Worm (Caenorhabditis elegans): ENCODE measurements around the gene kin-20.

The kin-20 gene

DNA sequence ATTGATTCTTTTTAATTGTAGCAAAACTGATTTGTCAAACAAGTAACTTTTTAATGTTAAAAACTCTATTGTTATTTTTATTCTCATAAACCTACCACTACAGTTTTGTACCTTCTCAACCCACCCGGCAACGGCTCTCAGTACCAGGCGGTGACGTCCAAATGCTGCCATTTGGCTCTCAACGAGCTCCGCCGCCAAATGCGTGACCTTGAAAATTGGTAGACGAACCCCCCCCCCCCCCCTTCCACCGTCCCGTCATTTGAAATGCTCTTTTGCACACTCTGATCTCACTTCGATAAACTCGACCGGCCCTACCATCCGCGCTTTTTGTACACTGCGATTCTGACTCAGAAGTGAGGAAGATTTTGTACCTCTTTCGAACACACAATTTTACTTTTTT, 31.1 kb upstream of the kin-20 start:
- TF ChIP-seq nhr-2 (tag; optimal IDR thresholded peaks at IDR 0.05) (no peak), M03D4.4 (tag; optimal IDR thresholded peaks at IDR 0.05) (no peak), elt-3 (tag; optimal IDR thresholded peaks at IDR 0.05) (no peak), mep-1 (tag; optimal IDR thresholded peaks at IDR 0.05) (no peak), elt-1 (tag; optimal IDR thresholded peaks at IDR 0.05; ENCODE audit: borderline replicate concordance, insufficient read depth) (no peak), nhr-12 (tag; optimal IDR thresholded peaks at IDR 0.05) (no peak), cnd-1 (tag; optimal IDR thresholded peaks at IDR 0.05) (no peak)

DNA sequence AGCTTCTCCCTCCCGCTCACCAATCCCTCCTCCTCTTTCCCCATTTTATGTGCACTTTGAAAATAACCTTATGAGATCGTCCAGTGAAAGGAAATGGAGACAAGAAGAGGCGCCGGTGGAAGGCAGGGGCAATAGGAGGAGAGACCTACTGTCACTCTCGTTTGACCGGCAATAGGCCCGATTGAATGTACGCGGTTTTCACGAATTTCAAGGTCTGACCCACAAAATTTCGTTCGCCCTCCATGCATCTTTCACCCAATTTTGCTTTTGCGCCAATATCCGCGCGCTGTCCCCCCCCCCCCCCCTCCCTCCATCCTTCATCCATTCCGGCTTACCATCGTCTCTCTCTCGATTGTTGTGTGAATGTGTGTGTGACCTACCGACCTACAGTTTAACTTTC, 30.1 kb upstream of the kin-20 start:
- TF ChIP-seq mls-2 (tag; optimal IDR thresholded peaks at IDR 0.05) (peak; percentile 65), cnd-1 (tag; optimal IDR thresholded peaks at IDR 0.05) (no peak), ham-2 (GFP tag; optimal IDR thresholded peaks at IDR 0.05) (peak; percentile 22)

- no peak for TF ChIP-seq nhr-76 (tag; optimal IDR thresholded peaks at IDR 0.05)
- no peak for TF ChIP-seq ham-2 (GFP tag; optimal IDR thresholded peaks at IDR 0.05)
- no peak for TF ChIP-seq lin-13 (tag; optimal IDR thresholded peaks at IDR 0.05)
- no peak for TF ChIP-seq sem-2 (GFP tag; optimal IDR thresholded peaks at IDR 0.05)
- TF ChIP-seq nhr-12 (tag; optimal IDR thresholded peaks at IDR 0.05): no peak
- no peak for TF ChIP-seq unc-39 (tag; optimal IDR thresholded peaks at IDR 0.05)
Measured at ce11 chrX:15302863-15303262, 25.3 kb upstream of the kin-20 start, which contains the start of gene ser-2. Gene ser-2, minus strand, starts transcription at chrX:15302963.

- TF ChIP-seq ceh-43 (GFP tag; optimal IDR thresholded peaks at IDR 0.05) (no peak), ceh-39 (tag; optimal IDR thresholded peaks at IDR 0.05) (no peak), M03D4.4 (tag; optimal IDR thresholded peaks at IDR 0.05) (no peak)
Measured at ce11 chrX:15300002-15300401, 22.4 kb upstream of the kin-20 start.

- TF ChIP-seq unc-62 (GFP tag; optimal IDR thresholded peaks at IDR 0.05) (no peak), M03D4.4 (tag; optimal IDR thresholded peaks at IDR 0.05) (peak; percentile 84), mab-5 (tag; optimal IDR thresholded peaks at IDR 0.05) (no peak), lsy-2 (tag; optimal IDR thresholded peaks at IDR 0.05) (no peak), blmp-1 (tag; optimal IDR thresholded peaks at IDR 0.05) (no peak), unc-39 (tag; optimal IDR thresholded peaks at IDR 0.05) (no peak), tbx-8 (GFP tag; optimal IDR thresholded peaks at IDR 0.05) (peak; percentile 48), ceh-43 (GFP tag; optimal IDR thresholded peaks at IDR 0.05) (peak; percentile 13), ham-2 (GFP tag; optimal IDR thresholded peaks at IDR 0.05) (peak; percentile 33), unc-120 (tag; optimal IDR thresholded peaks at IDR 0.05; ENCODE audit: poor library complexity, severe bottlenecking) (peak; percentile 73), cnd-1 (tag; optimal IDR thresholded peaks at IDR 0.05) (peak; percentile 83), sptf-1 (tag; optimal IDR thresholded peaks at IDR 0.05) (peak; percentile 80), zip-8 (tag; optimal IDR thresholded peaks at IDR 0.05) (no peak), nhr-2 (tag; optimal IDR thresholded peaks at IDR 0.05) (no peak), ceh-83 (GFP tag; optimal IDR thresholded peaks at IDR 0.05) (peak; percentile 88), drap-1 (GFP tag; optimal IDR thresholded peaks at IDR 0.05) (peak; percentile 86), ces-1 (GFP tag; optimal IDR thresholded peaks at IDR 0.05) (no peak), nhr-12 (tag; optimal IDR thresholded peaks at IDR 0.05) (no peak), lin-13 (tag; optimal IDR thresholded peaks at IDR 0.05) (no peak), snpc-4 (tag; optimal IDR thresholded peaks at IDR 0.05) (no peak), bed-3 (GFP tag; optimal IDR thresholded peaks at IDR 0.05) (peak; percentile 67), nhr-76 (tag; optimal IDR thresholded peaks at IDR 0.05) (no peak), ceh-39 (tag; optimal IDR thresholded peaks at IDR 0.05) (no peak), nhr-28 (tag; optimal IDR thresholded peaks at IDR 0.05) (no peak), nhr-237 (tag; optimal IDR thresholded peaks at IDR 0.05) (no peak), elt-3 (tag; optimal IDR thresholded peaks at IDR 0.05) (no peak), ztf-11 (tag; optimal IDR thresholded peaks at IDR 0.05) (no peak), hlh-1 (tag; optimal IDR thresholded peaks at IDR 0.05) (no peak), mep-1 (tag; optimal IDR thresholded peaks at IDR 0.05) (no peak), lin-32 (GFP tag; optimal IDR thresholded peaks at IDR 0.05) (peak; percentile 59), elt-1 (tag; optimal IDR thresholded peaks at IDR 0.05; ENCODE audit: borderline replicate concordance, insufficient read depth) (no peak), mls-2 (tag; optimal IDR thresholded peaks at IDR 0.05) (peak; percentile 83), sem-2 (GFP tag; optimal IDR thresholded peaks at IDR 0.05) (peak; percentile 63), pha-4 (tag; optimal IDR thresholded peaks at IDR 0.05) (no peak), flh-1 (GFP tag; optimal IDR thresholded peaks at IDR 0.05) (peak; percentile 44)
Measured at ce11 chrX:15297396-15297827, 19.8 kb upstream of the kin-20 start.

Measured in whole organism, mixed stage, embryonic.